Worm (Caenorhabditis elegans) whole organism, L3 larva: ENCODE results near the gene osm-1.
A peak's percentile ranks its signal among the peaks of the same experiment; 100 is the strongest.

ENCODE experiments used
- R02D3.7 ChIP-seq: fragments of 150-350 bp; optimal IDR thresholded peaks from 2 replicates; lab custom pipeline; 2014; ENCODE audit warnings: missing biosample characterization, missing genetic modification characterization
- ZK546.5 ChIP-seq: sonication (generic microtip); optimal IDR thresholded peaks from 2 replicates; lab custom pipeline; 2017; ENCODE audit warnings: missing biosample characterization, missing genetic modification characterization
- aly-2 ChIP-seq: fragments of 150-350 bp; optimal IDR thresholded peaks from 2 replicates; lab custom pipeline; 2014; ENCODE audit warnings: missing biosample characterization, missing genetic modification characterization
- ama-1 ChIP-seq: fragments of 150-350 bp; optimal IDR thresholded peaks from 2 replicates; lab custom pipeline; 2018
- ceh-16 ChIP-seq: sonication (generic microtip); optimal IDR thresholded peaks from 2 replicates; lab custom pipeline; 2017; ENCODE audit warnings: missing biosample characterization, missing genetic modification characterization
- ceh-82 ChIP-seq: fragments of 150-350 bp; optimal IDR thresholded peaks from 2 replicates; lab custom pipeline; 2014; ENCODE audit warnings: missing biosample characterization, missing genetic modification characterization
- ceh-9 ChIP-seq: sonication (generic microtip); optimal IDR thresholded peaks from 2 replicates; lab custom pipeline; 2018; ENCODE audit warnings: missing biosample characterization, missing genetic modification characterization
- daf-12 ChIP-seq: fragments of 150-350 bp; optimal IDR thresholded peaks from 2 replicates; lab custom pipeline; 2014; ENCODE audit warnings: missing biosample characterization, missing genetic modification reagents, missing genetic modification characterization
- egl-27 ChIP-seq: sonication (generic microtip); optimal IDR thresholded peaks from 4 replicates; lab custom pipeline; 2017; ENCODE audit warnings: missing biosample characterization, missing genetic modification reagents, missing genetic modification characterization
- elt-3 ChIP-seq, 3 experiments: fragments of 150-350 bp in 1 of 3; sonication (generic microtip) in 2 of 3; optimal IDR thresholded peaks; 2 replicates in 2 of 3; 4 replicates in 1 of 3; lab custom pipeline; 2014 to 2017; ENCODE audit warnings: missing biosample characterization in 3 of 3, missing genetic modification characterization in 3 of 3
- eor-1 ChIP-seq, 2 experiments: fragments of 150-350 bp; optimal IDR thresholded peaks; 2 replicates each; lab custom pipeline; 2014 to 2018; ENCODE audit warnings: missing biosample characterization in 2 of 2, missing genetic modification characterization in 2 of 2
- fkh-10 ChIP-seq: sonication (generic microtip); optimal IDR thresholded peaks from 2 replicates; lab custom pipeline; 2017; ENCODE audit warnings: missing biosample characterization, missing genetic modification reagents, missing genetic modification characterization
- fos-1 ChIP-seq: fragments of 150-350 bp; optimal IDR thresholded peaks from 2 replicates; lab custom pipeline; 2014; ENCODE audit warnings: missing biosample characterization, missing genetic modification characterization
- hmg-11 ChIP-seq: sonication (generic microtip); optimal IDR thresholded peaks from 2 replicates; lab custom pipeline; 2016; ENCODE audit warnings: missing genetic modification characterization, missing compliant biosample characterization
- jun-1 ChIP-seq: fragments of 150-350 bp; optimal IDR thresholded peaks from 2 replicates; lab custom pipeline; 2014; ENCODE audit warnings: missing biosample characterization, missing genetic modification reagents, missing genetic modification characterization
- lin-39 ChIP-seq: fragments of 150-350 bp; optimal IDR thresholded peaks from 2 replicates; lab custom pipeline; 2018; ENCODE audit warnings: missing biosample characterization, missing genetic modification reagents, missing genetic modification characterization
- lsy-12 ChIP-seq: sonication (generic microtip); optimal IDR thresholded peaks from 2 replicates; lab custom pipeline; 2016; ENCODE audit warnings: mild to moderate bottlenecking, missing genetic modification characterization, missing compliant biosample characterization
- mdl-1 ChIP-seq: fragments of 150-350 bp; optimal IDR thresholded peaks from 2 replicates; lab custom pipeline; 2014; ENCODE audit warnings: missing biosample characterization, missing genetic modification characterization
- mml-1 ChIP-seq: fragments of 150-350 bp; sonication (generic microtip); optimal IDR thresholded peaks from 3 replicates; lab custom pipeline; 2014; ENCODE audit warnings: missing biosample characterization, missing genetic modification characterization
- nfya-1 ChIP-seq: sonication (generic microtip); optimal IDR thresholded peaks from 2 replicates; lab custom pipeline; 2017; ENCODE audit warnings: missing genetic modification characterization, mild to moderate bottlenecking, missing compliant biosample characterization, antibody characterized with exemption, moderate library complexity; ENCODE audit not compliant: insufficient read depth
- nhr-12 ChIP-seq: fragments of 150-350 bp; optimal IDR thresholded peaks from 2 replicates; lab custom pipeline; 2014; ENCODE audit warnings: missing biosample characterization, missing genetic modification characterization
- nhr-23 ChIP-seq: fragments of 150-350 bp; optimal IDR thresholded peaks from 2 replicates; lab custom pipeline; 2014; ENCODE audit warnings: missing biosample characterization, missing genetic modification reagents, missing genetic modification characterization
- nhr-237 ChIP-seq: fragments of 150-350 bp; optimal IDR thresholded peaks from 2 replicates; lab custom pipeline; 2014; ENCODE audit warnings: missing biosample characterization, missing genetic modification characterization
- nhr-25 ChIP-seq: sonication (generic microtip); optimal IDR thresholded peaks from 2 replicates; lab custom pipeline; 2017; ENCODE audit warnings: missing biosample characterization, missing genetic modification characterization
- nhr-28 ChIP-seq: fragments of 150-350 bp; optimal IDR thresholded peaks from 2 replicates; lab custom pipeline; 2014; ENCODE audit warnings: missing biosample characterization, missing genetic modification characterization
- nhr-43 ChIP-seq: sonication (generic microtip); optimal IDR thresholded peaks from 2 replicates; lab custom pipeline; 2016; ENCODE audit warnings: mild to moderate bottlenecking, missing genetic modification characterization, missing compliant biosample characterization; ENCODE audit not compliant: poor library complexity, severe bottlenecking
- nhr-67 ChIP-seq: fragments of 150-350 bp; optimal IDR thresholded peaks from 2 replicates; lab custom pipeline; 2014; ENCODE audit warnings: missing biosample characterization, missing genetic modification characterization
- nhr-76 ChIP-seq: fragments of 150-350 bp; sonication (generic microtip); optimal IDR thresholded peaks from 5 replicates; lab custom pipeline; 2014; ENCODE audit warnings: missing biosample characterization, missing genetic modification characterization
- pha-4 ChIP-seq: fragments of 150-350 bp; optimal IDR thresholded peaks from 2 replicates; lab custom pipeline; 2014; ENCODE audit warnings: missing biosample characterization, missing genetic modification reagents, missing genetic modification characterization
- pqm-1 ChIP-seq: fragments of 150-350 bp; optimal IDR thresholded peaks from 2 replicates; lab custom pipeline; 2017; ENCODE audit warnings: missing biosample characterization, missing genetic modification characterization, inconsistent platforms
- sea-2 ChIP-seq: fragments of 150-350 bp; sonication (generic microtip); optimal IDR thresholded peaks from 4 replicates; lab custom pipeline; 2014; ENCODE audit warnings: missing biosample characterization, missing genetic modification reagents, missing genetic modification characterization
- skn-1 ChIP-seq: fragments of 150-350 bp; optimal IDR thresholded peaks from 2 replicates; lab custom pipeline; 2014; ENCODE audit warnings: missing biosample characterization, missing genetic modification characterization
- unc-39 ChIP-seq: sonication (generic microtip); optimal IDR thresholded peaks from 4 replicates; lab custom pipeline; 2017; ENCODE audit warnings: missing biosample characterization, missing genetic modification characterization
- zag-1 ChIP-seq: fragments of 150-350 bp; optimal IDR thresholded peaks from 2 replicates; lab custom pipeline; 2014; ENCODE audit warnings: missing biosample characterization, missing genetic modification characterization
- ztf-11 ChIP-seq: fragments of 150-350 bp; optimal IDR thresholded peaks from 2 replicates; lab custom pipeline; 2014; ENCODE audit warnings: missing biosample characterization, missing genetic modification characterization
- ztf-4 ChIP-seq: fragments of 150-350 bp; optimal IDR thresholded peaks from 2 replicates; lab custom pipeline; 2014; ENCODE audit warnings: missing biosample characterization, missing genetic modification characterization

Gene osm-1

DNA sequence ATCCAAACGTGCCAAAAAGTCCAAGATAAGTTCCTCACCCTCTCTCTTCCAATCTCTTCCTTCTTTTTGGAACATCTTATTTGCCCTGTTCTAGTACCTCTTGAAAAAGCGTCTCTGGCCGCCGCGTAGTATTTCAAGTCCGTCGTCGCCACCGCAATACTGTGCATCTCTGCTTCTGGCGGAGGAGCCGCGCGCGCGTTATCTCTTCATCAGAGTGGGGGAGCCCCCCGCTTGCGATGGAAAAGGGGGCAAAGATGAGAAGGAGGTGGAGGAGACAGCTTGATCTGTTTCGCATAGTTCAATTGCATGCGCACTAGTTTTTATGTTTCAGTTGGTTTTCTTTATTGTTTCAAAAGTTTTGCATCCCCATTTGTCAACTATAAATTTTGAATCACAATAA is 12.7 kb upstream of the osm-1 start:
- no peak for TF ChIP-seq mdl-1 (tag; lab: Kevin White, UChicago)
- TF ChIP-seq sea-2 (GFP tag; lab: Kevin White, UChicago): no peak
- TF ChIP-seq nhr-28 (tag; lab: Kevin White, UChicago): no peak
- no peak for TF ChIP-seq R02D3.7
- no peak for TF ChIP-seq egl-27 (tag; lab: Kevin White, UChicago)
- TF ChIP-seq pha-4 (tag; lab: Kevin White, UChicago): no peak
- TF ChIP-seq lsy-12 (tag; lab: Kevin White, UChicago): no peak
- no peak for TF ChIP-seq ama-1 (lab: Kevin White, UChicago)
- TF ChIP-seq ceh-16 (tag; lab: Kevin White, UChicago): no peak
- no peak for TF ChIP-seq ZK546.5
- no peak for TF ChIP-seq ceh-9
- TF ChIP-seq elt-3 (tag; optimal IDR thresholded peaks at IDR 0.05; lab: Kevin White, UChicago): no peak
- no peak for TF ChIP-seq unc-39 (tag; lab: Kevin White, UChicago)
- TF ChIP-seq nhr-67 (tag; lab: Kevin White, UChicago): no peak
- no peak for TF ChIP-seq fkh-10 (GFP tag; lab: Kevin White, UChicago)
- TF ChIP-seq nhr-237 (tag; lab: Kevin White, UChicago): no peak
- TF ChIP-seq, all 47 proteins: peak for 0

DNA sequence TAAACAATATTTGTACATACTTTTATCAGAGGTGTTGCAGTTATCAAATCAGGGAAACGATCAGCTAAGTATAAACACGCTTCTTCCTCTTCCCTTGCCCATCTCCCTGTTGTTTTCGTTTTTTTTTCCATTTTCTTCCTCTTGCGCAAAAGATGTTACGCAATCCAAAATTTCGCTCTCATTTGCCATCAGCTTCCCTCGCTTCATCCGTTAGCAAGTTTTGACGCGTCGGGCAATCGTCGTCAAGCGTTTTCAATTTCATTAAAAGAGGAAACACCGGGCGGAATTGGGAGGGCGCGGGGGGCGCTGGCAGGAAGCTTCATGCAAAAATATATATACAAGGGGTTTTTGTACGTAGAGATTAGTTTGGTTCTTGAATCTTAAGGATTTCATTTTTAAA is 10.5 kb upstream of the osm-1 start:
- TF ChIP-seq nhr-25 (tag; lab: Kevin White, UChicago) (peak; percentile 7), nhr-237 (tag; lab: Kevin White, UChicago) (no peak), ama-1 (lab: Kevin White, UChicago) (no peak), zag-1 (tag; lab: Kevin White, UChicago) (no peak), nhr-43 (tag; lab: Kevin White, UChicago) (peak; percentile 33), R02D3.7 (no peak), pqm-1 (tag; lab: Kevin White, UChicago) (no peak)

DNA sequence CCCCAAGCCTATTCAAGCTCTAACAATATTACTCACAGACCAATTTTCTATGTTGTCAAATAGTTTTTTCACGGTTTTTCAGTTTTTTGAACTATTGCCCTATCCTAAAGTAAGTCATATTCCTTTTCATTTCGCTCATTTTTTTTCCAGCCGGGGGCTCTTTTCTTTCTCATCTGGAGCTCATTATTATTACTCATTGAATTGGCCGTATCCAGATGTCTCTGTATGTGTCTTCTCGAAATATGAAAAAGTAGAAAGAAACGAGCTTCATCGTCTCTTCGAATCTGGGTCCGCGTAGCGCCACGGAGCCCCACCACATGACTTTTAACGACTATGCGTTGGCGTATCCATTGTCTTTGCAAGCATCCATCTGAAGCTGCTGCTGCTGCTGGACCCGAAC is 10.0 kb upstream of the osm-1 start:
- no peak for TF ChIP-seq nfya-1 (tag; lab: Kevin White, UChicago)
- no peak for TF ChIP-seq nhr-23 (tag; lab: Kevin White, UChicago)
- TF ChIP-seq ZK546.5: no peak
- no peak for TF ChIP-seq aly-2 (tag; lab: Kevin White, UChicago)
- TF ChIP-seq daf-12 (tag; lab: Kevin White, UChicago): no peak
- TF ChIP-seq nhr-12 (tag; lab: Kevin White, UChicago): no peak
- TF ChIP-seq sea-2 (GFP tag; lab: Kevin White, UChicago): no peak
- TF ChIP-seq nhr-237 (tag; lab: Kevin White, UChicago): no peak
- no peak for TF ChIP-seq mml-1 (tag; lab: Kevin White, UChicago)
- no peak for TF ChIP-seq ztf-4 (tag; lab: Kevin White, UChicago)
- TF ChIP-seq ceh-9: no peak
- TF ChIP-seq lin-39 (tag; lab: Kevin White, UChicago): no peak
- no peak for TF ChIP-seq ztf-11 (tag; lab: Kevin White, UChicago)
- no peak for TF ChIP-seq fkh-10 (GFP tag; lab: Kevin White, UChicago)
- TF ChIP-seq ama-1 (lab: Kevin White, UChicago): no peak
- no peak for TF ChIP-seq nhr-25 (tag; lab: Kevin White, UChicago)
- TF ChIP-seq skn-1 (tag; lab: Kevin White, UChicago): no peak
- TF ChIP-seq, all 47 proteins: peak for 0

- no peak for TF ChIP-seq fos-1 (tag; lab: Kevin White, UChicago)
- no peak for TF ChIP-seq pqm-1 (tag; lab: Kevin White, UChicago)
- TF ChIP-seq zag-1 (tag; lab: Kevin White, UChicago): no peak
- TF ChIP-seq jun-1 (tag; lab: Kevin White, UChicago): no peak
- TF ChIP-seq eor-1 (tag; optimal IDR thresholded peaks at IDR 0.05; lab: Kevin White, UChicago): no peak
- no peak for TF ChIP-seq ceh-82 (tag; lab: Kevin White, UChicago)
- TF ChIP-seq hmg-11: no peak
- TF ChIP-seq nhr-76 (tag; lab: Kevin White, UChicago): no peak
- TF ChIP-seq nhr-43 (tag; lab: Kevin White, UChicago): no peak
- no peak for TF ChIP-seq elt-3 (tag; optimal IDR thresholded peaks at IDR 0.05; lab: Kevin White, UChicago)
- TF ChIP-seq ZK546.5: no peak
- no peak for TF ChIP-seq egl-27 (tag; lab: Kevin White, UChicago)
- TF ChIP-seq nhr-237 (tag; lab: Kevin White, UChicago): no peak
- TF ChIP-seq mdl-1 (tag; lab: Kevin White, UChicago): no peak
Measured at ce11 chrX:16532513-16532912, 8.0 kb upstream of the osm-1 start.
